Worm (Caenorhabditis elegans): ENCODE data around the gene fbxc-28.
"Not testable (repeated sequence)": the region's sequence is repeated elsewhere in the genome, so short reads cannot be mapped to it uniquely, and the experiment has no call there.

Gene fbxc-28

DNA sequence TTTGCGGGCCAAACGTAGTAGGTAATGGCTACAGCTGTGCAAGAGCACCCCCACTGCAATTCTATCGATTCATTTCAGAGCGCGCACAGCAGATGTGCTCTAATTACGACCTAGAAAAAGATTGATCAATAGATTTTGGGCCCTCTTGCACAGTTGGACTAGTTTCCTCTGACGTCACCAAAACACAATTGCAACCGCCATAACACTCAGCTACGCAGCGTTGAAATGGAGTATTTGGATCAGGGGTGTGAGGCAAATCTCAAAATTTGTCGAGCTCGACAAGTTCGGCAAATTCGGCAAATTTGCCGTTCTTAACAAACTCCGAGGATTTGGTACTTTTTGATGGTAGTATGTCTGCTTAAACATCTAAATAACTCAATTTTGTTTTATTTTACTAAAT lies 43.3 kb downstream of the fbxc-28 start, which contains the start of gene fbxc-18:
TSS of gene fbxc-18 (minus strand) at position 101 of the 400 bp plus-strand sequence.
- not testable (repeated sequence) for TF ChIP-seq Y22D7AL.16 (tag; optimal IDR thresholded peaks at IDR 0.05); hlh-13 (GFP tag; optimal IDR thresholded peaks at IDR 0.05); pqm-1 (tag; optimal IDR thresholded peaks at IDR 0.05)

DNA sequence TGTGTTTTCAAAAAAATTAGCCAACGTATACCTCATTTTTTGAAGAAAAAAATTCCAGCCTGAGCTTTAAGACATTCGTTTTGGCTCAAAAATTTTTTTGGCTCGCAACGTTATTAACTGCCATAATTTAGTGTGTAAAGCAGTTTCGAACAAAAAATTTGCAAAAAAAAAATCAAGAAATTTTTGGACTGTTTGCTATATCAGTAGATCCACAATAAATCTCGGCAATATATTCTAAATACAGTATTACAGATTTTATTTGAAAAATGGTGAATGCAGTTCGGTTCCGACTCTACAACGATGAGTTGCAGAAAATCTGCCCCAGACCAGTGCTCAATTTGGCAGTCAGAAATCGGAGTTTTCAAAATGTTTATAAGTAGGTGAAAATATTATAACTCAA lies 44.5 kb downstream of the fbxc-28 start, which contains the start of gene C32B5.6:
TSS of gene C32B5.6 (plus strand) at position 301 of the 400 bp plus-strand sequence.
- not testable (repeated sequence) for TF ChIP-seq hlh-6, Y22D7AL.16, sox-4 (tag; optimal IDR thresholded peaks at IDR 0.05)

DNA sequence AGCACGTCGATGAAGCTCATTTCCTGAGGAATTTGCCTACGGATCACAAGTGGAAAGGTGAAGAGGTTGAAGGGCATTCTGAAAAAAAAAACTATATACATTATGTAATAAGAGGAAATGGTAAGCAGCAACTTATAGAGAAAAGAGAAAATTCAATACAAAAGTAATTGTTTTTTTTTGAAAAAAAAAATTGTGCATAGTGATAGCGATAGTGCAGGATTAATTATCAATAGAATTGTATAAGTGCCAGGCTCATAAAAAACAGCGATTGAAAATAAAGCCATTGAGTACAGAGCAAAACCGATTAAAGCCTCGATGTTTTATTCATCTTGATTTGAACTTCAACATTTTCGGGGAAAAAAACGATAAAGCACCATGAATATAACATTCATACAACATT lies 49.2 kb downstream of the fbxc-28 start, which contains the start of gene C32B5.15:
TSS of gene C32B5.15 (minus strand) at position 101 of the 400 bp plus-strand sequence.
- TF ChIP-seq Y22D7AL.16 (tag; optimal IDR thresholded peaks at IDR 0.05) = no peak
- no peak for TF ChIP-seq ets-4 (tag; optimal IDR thresholded peaks at IDR 0.05)
- no peak for TF ChIP-seq nhr-11 (tag; optimal IDR thresholded peaks at IDR 0.05)
- no peak for TF ChIP-seq unc-86 (tag; optimal IDR thresholded peaks at IDR 0.05)
- TF ChIP-seq unc-55 (GFP tag; optimal IDR thresholded peaks at IDR 0.05) = no peak
- TF ChIP-seq ceh-31 (tag; optimal IDR thresholded peaks at IDR 0.05) = no peak
- TF ChIP-seq ceh-6 (GFP tag; optimal IDR thresholded peaks at IDR 0.05) = no peak

DNA sequence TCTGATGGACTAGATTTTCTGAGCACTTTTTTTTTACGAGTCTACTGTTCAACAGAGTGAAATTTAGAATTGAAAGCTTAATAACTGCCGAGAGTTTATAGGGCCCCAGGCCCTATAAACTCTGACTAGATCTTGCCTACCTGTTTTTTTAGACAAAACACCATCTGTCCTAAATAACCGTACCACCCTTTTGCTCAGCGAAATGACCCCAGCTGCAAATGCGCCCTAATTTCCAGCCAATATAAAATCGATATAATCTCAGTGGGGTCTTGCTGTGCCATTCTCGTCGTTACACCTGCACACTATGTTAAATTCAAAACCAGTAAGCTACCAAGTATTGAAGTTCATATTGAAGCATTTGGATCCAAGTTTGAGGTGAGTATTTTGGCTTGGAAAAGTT lies 50.4 kb downstream of the fbxc-28 start, which contains the start of gene fbxc-14:
TSS of gene fbxc-14 (plus strand) at position 301 of the 400 bp plus-strand sequence.
- TF ChIP-seq C08G9.2 (tag; optimal IDR thresholded peaks at IDR 0.05) (no peak), hlh-8 (tag; optimal IDR thresholded peaks at IDR 0.05) (no peak), unc-86 (tag; optimal IDR thresholded peaks at IDR 0.05) (no peak), K02D7.2 (tag; optimal IDR thresholded peaks at IDR 0.05) (no peak), ceh-2 (tag; optimal IDR thresholded peaks at IDR 0.05) (no peak), unc-55 (GFP tag; optimal IDR thresholded peaks at IDR 0.05) (no peak), ztf-16 (tag; optimal IDR thresholded peaks at IDR 0.05) (no peak), odd-2 (tag; optimal IDR thresholded peaks at IDR 0.05) (no peak), ahr-1 (tag; optimal IDR thresholded peaks at IDR 0.05) (no peak), dmd-4 (tag; optimal IDR thresholded peaks at IDR 0.05; ENCODE audit: borderline replicate concordance) (no peak), gmeb-2 (tag; optimal IDR thresholded peaks at IDR 0.05) (no peak), ref-2 (tag; optimal IDR thresholded peaks at IDR 0.05) (no peak)
